Fruit fly (Drosophila melanogaster) whole organism, adult: Measurements from ENCODE around the gene CG1986.
A peak's percentile ranks its signal among the peaks of the same experiment; 100 is the strongest.

Experiments
- CG11617 ChIP-seq: fragments of 200-800 bp; sonication (Bioruptor generic); optimal IDR thresholded peaks from 2 replicates; lab custom pipeline; 2017; ENCODE audit warnings: mild to moderate bottlenecking, missing biosample characterization, missing genetic modification reagents, missing genetic modification characterization
- CG12768 ChIP-seq: fragments of 200-800 bp; sonication (Bioruptor generic); optimal IDR thresholded peaks from 2 replicates; lab custom pipeline; 2017; ENCODE audit warnings: missing biosample characterization, missing genetic modification characterization, mild to moderate bottlenecking, moderate library complexity, missing genetic modification reagents
- CG14711 ChIP-seq: fragments of 200-800 bp; sonication (Bioruptor generic); optimal IDR thresholded peaks from 2 replicates; lab custom pipeline; 2018; ENCODE audit warnings: missing biosample characterization, mild to moderate bottlenecking, missing genetic modification characterization, moderate library complexity
- CG1620 ChIP-seq: fragments of 200-800 bp; sonication (Bioruptor generic); optimal IDR thresholded peaks from 2 replicates; lab custom pipeline; 2016; ENCODE audit warnings: missing biosample characterization, missing genetic modification characterization
- CG33017 ChIP-seq: fragments of 200-800 bp; sonication (Bioruptor generic); optimal IDR thresholded peaks from 2 replicates; lab custom pipeline; 2018; ENCODE audit warnings: missing biosample characterization, mild to moderate bottlenecking, missing genetic modification characterization, moderate library complexity
- CG5204 ChIP-seq: fragments of 200-800 bp; sonication (Bioruptor generic); optimal IDR thresholded peaks from 2 replicates; lab custom pipeline; 2016; ENCODE audit warnings: missing biosample characterization, missing genetic modification characterization
- CG7045 ChIP-seq: fragments of 200-800 bp; sonication (Bioruptor generic); optimal IDR thresholded peaks from 2 replicates; lab custom pipeline; 2017; ENCODE audit warnings: missing biosample characterization, mild to moderate bottlenecking, missing genetic modification characterization
- CG7101 ChIP-seq: fragments of 200-800 bp; sonication (Bioruptor generic); optimal IDR thresholded peaks from 2 replicates; lab custom pipeline; 2018; ENCODE audit warnings: missing biosample characterization, mild to moderate bottlenecking, missing genetic modification characterization, moderate library complexity
- Clk ChIP-seq: fragments of 200-800 bp; sonication (Bioruptor generic); optimal IDR thresholded peaks from 2 replicates; lab custom pipeline; 2017; ENCODE audit warnings: missing biosample characterization, missing genetic modification characterization
- Crg-1 ChIP-seq: fragments of 200-800 bp; sonication (Bioruptor generic); optimal IDR thresholded peaks from 2 replicates; lab custom pipeline; 2016; ENCODE audit warnings: missing biosample characterization, missing genetic modification characterization
- Hr96 ChIP-seq: fragments of 200-800 bp; sonication (Bioruptor generic); optimal IDR thresholded peaks from 2 replicates; lab custom pipeline; 2016; ENCODE audit warnings: missing biosample characterization, missing genetic modification characterization
- Mnt ChIP-seq: fragments of 200-800 bp; sonication (Bioruptor generic); optimal IDR thresholded peaks from 2 replicates; lab custom pipeline; 2016; ENCODE audit warnings: missing biosample characterization, mild to moderate bottlenecking, missing genetic modification characterization
- bab1 ChIP-seq: fragments of 200-800 bp; sonication (Bioruptor generic); optimal IDR thresholded peaks from 3 replicates; lab custom pipeline; 2019; ENCODE audit warnings: missing biosample characterization, mild to moderate bottlenecking, missing genetic modification characterization, moderate library complexity
- cic ChIP-seq: fragments of 200-800 bp; sonication (Bioruptor generic); optimal IDR thresholded peaks from 2 replicates; lab custom pipeline; 2017; ENCODE audit warnings: missing biosample characterization, mild to moderate bottlenecking, missing genetic modification characterization, moderate library complexity
- cnc ChIP-seq, 2 experiments: fragments of >200 bp; optimal IDR thresholded peaks; 2 replicates each; lab custom pipeline; 2017
- kay ChIP-seq: fragments of 200-800 bp; sonication (Bioruptor generic); peaks from one replicate; lab custom pipeline; 2016; ENCODE audit warnings: missing biosample characterization, missing genetic modification characterization, borderline replicate concordance
- ovo ChIP-seq: fragments of 200-800 bp; sonication (Bioruptor generic); optimal IDR thresholded peaks from 2 replicates; lab custom pipeline; 2016; ENCODE audit warnings: missing biosample characterization, missing genetic modification characterization
- pad ChIP-seq: fragments of 200-800 bp; sonication (Bioruptor generic); optimal IDR thresholded peaks from 3 replicates; lab custom pipeline; 2017; ENCODE audit warnings: missing biosample characterization, missing genetic modification characterization, mild to moderate bottlenecking, moderate library complexity, missing genetic modification reagents
- tj ChIP-seq: fragments of 200-800 bp; sonication (Bioruptor generic); optimal IDR thresholded peaks from 3 replicates; lab custom pipeline; 2017; ENCODE audit warnings: missing biosample characterization, mild to moderate bottlenecking, missing genetic modification characterization, moderate library complexity
- toe ChIP-seq: fragments of 200-800 bp; sonication (Bioruptor generic); optimal IDR thresholded peaks from 2 replicates; lab custom pipeline; 2016; ENCODE audit warnings: missing biosample characterization, missing genetic modification characterization

Gene CG1986

DNA sequence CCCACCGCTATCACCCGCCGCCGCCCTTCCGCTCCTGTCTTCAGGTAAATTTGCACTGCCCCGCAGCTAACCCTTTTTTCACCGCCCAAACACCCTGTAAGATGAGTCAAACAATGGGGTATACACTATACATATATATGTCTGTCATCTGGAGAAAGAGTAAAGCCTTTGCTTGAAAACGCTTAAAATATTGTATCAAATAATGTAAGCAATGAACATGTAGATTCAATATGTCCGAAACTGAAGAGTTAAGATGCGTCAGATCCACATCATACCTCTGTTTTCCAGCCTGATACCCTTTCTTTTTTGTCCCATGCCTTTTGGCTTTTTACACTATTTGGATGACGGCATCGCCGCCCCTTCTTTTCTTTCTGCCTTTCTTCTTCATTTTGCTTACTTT lies 18.1 kb downstream of the CG1986 start:
- TF ChIP-seq Crg-1 (GFP tag; lab: Kevin White, UChicago) (no peak), bab1 (GFP tag; lab: Kevin White, UChicago) (peak; percentile 36)

DNA sequence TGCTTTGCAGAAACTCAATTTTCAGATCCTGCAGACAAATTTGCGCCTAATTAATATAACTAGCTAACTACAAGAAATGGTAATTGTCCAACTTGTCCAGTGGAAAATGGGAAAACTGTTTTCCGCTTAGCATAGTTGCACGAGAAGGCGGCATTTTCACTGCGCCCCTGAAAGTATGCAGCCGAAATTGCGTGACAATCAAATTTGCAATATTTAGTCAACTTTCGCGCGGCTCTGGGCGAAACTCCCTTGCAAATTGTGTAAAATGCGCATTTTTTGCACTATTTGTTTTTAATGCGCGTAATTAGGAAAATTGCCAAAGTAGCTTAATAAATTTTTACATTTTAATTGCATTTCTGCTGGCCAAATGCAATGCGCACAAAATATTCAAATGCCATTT lies 21.2 kb downstream of the CG1986 start:
- TF ChIP-seq cnc (optimal IDR thresholded peaks at IDR 0.05; lab: Kevin White, UChicago) (no peak), kay (GFP tag; lab: Kevin White, UChicago) (no peak), toe (GFP tag; lab: Kevin White, UChicago) (no peak), Crg-1 (GFP tag; lab: Kevin White, UChicago) (no peak), ovo (GFP tag; lab: Kevin White, UChicago) (no peak), Clk (no peak), cic (GFP tag; lab: Kevin White, UChicago) (no peak), pad (GFP tag; lab: Kevin White, UChicago) (no peak), CG5204 (GFP tag; lab: Kevin White, UChicago) (no peak), CG33017 (tag; lab: Kevin White, UChicago) (no peak), CG7101 (tag; lab: Kevin White, UChicago) (no peak), CG1620 (GFP tag; lab: Kevin White, UChicago) (no peak), CG12768 (no peak), CG7045 (GFP tag; lab: Kevin White, UChicago) (no peak), Mnt (GFP tag; lab: Kevin White, UChicago) (no peak), Hr96 (GFP tag; lab: Kevin White, UChicago) (no peak)

DNA sequence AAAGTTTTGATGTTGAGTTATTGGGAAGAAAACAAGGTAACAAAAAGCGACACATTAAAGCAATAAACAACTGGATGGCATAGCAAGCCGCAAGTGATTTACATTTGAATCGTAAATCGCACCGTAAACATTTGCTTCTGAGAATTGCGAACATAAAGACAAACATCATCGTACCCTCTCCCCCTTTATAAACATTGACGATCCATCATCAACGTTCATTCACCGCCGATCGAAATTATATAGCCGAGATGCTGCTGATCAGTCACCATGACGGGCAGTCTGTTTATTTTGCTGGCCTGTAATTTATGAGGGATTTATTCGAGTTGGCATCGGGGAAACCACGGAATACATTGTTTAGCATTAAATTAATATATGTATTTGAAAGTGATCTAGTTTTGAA lies 25.6 kb downstream of the CG1986 start:
- TF ChIP-seq Crg-1 (GFP tag; lab: Kevin White, UChicago) (no peak), Clk (no peak)

DNA sequence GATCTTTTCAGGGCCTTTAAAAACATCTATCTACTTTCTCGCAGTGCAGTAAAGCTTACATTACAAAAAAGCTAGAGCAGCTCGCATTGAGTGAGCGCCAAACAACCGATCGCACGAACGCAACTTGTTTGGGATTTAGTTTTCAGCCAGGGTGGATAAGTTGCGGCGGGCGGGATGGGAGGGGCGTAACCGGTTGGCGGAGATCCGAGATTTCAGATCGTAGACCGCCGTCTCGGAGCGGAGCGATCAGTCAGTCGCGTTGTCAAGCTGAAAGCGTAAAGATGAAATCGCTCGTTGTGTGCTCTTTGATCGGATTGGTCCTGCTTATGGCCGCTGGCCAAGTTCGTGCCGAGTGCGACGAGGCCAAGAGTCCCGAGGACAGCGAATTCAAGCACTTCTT lies 26.7 kb downstream of the CG1986 start, which contains the start of gene CG9691:
CG9691 (plus strand) TSS at position 222 of the 400 bp plus-strand sequence.
- no peak for TF ChIP-seq kay (GFP tag; lab: Kevin White, UChicago)
- TF ChIP-seq ovo (GFP tag; lab: Kevin White, UChicago): no peak

DNA sequence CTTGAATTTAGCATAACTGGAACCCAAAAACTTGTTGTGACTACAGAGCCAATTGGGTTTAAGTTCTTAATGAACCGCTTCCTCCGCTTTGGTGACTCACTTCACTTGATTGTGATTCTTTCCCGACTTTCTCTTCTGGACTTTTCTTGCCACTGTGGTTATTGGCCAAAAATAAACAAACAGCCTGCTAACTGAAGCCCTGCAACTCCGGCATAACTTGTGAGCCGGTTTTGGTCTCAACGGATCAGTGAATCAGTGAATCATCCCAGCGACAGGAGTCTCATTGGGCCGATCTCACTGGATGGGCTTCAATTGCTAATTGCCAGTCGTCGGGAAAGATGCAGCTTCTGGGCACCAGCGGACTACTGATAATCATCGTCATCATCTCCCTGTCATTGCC lies 28.0 kb downstream of the CG1986 start:
- TF ChIP-seq CG11617 (no peak), Clk (no peak), Mnt (GFP tag; lab: Kevin White, UChicago) (no peak), cic (GFP tag; lab: Kevin White, UChicago) (no peak), CG33017 (tag; lab: Kevin White, UChicago) (no peak), cnc (optimal IDR thresholded peaks at IDR 0.05; lab: Kevin White, UChicago) (no peak)

- no peak for TF ChIP-seq CG7045 (GFP tag; lab: Kevin White, UChicago)
- no peak for TF ChIP-seq CG5204 (GFP tag; lab: Kevin White, UChicago)
- TF ChIP-seq CG33017 (tag; lab: Kevin White, UChicago): no peak
- no peak for TF ChIP-seq CG11617
- no peak for TF ChIP-seq tj (GFP tag; lab: Kevin White, UChicago)
- TF ChIP-seq toe (GFP tag; lab: Kevin White, UChicago): no peak
- no peak for TF ChIP-seq kay (GFP tag; lab: Kevin White, UChicago)
- no peak for TF ChIP-seq CG12768
- TF ChIP-seq CG7101 (tag; lab: Kevin White, UChicago): no peak
- no peak for TF ChIP-seq CG14711 (tag; lab: Kevin White, UChicago)
- no peak for TF ChIP-seq pad (GFP tag; lab: Kevin White, UChicago)
- no peak for TF ChIP-seq Crg-1 (GFP tag; lab: Kevin White, UChicago)
- no peak for TF ChIP-seq Clk
These were observed 29.2 kb downstream of the CG1986 start, which contains the start of gene CG9689 for dm6 chrX:9881746-9882145. Gene CG9689, plus strand, starts transcription at chrX:9881953.

DNA sequence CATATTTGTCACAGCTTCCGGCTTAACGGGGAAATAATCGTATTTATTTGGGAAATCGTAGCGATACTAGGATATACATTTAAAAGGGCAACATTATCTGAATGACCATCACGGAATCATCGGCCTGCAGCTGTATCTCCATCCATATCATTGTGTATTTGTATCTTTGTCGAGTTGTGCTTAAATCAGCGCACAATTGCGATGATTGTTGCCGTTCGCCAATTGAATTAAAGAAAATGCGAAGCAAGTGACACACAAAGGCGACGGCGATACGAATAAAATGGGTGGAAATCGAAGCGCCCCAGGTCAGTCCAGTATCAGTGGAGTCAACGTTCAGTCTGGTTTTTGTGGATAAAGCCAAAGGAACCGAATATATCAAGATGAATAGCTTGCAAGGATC lies 31.4 kb downstream of the CG1986 start, which contains the start of gene CG9686:
CG9686 (plus strand) TSS at position 301 of the 400 bp plus-strand sequence.
- TF ChIP-seq CG12768: no peak
- TF ChIP-seq CG33017 (tag; lab: Kevin White, UChicago): no peak
- no peak for TF ChIP-seq CG5204 (GFP tag; lab: Kevin White, UChicago)
- no peak for TF ChIP-seq CG7045 (GFP tag; lab: Kevin White, UChicago)
- TF ChIP-seq Clk: no peak
- no peak for TF ChIP-seq ovo (GFP tag; lab: Kevin White, UChicago)
- no peak for TF ChIP-seq CG1620 (GFP tag; lab: Kevin White, UChicago)
- no peak for TF ChIP-seq cnc (optimal IDR thresholded peaks at IDR 0.05; lab: Kevin White, UChicago)
- TF ChIP-seq CG11617: no peak
- TF ChIP-seq pad (GFP tag; lab: Kevin White, UChicago): no peak
- no peak for TF ChIP-seq cic (GFP tag; lab: Kevin White, UChicago)

DNA sequence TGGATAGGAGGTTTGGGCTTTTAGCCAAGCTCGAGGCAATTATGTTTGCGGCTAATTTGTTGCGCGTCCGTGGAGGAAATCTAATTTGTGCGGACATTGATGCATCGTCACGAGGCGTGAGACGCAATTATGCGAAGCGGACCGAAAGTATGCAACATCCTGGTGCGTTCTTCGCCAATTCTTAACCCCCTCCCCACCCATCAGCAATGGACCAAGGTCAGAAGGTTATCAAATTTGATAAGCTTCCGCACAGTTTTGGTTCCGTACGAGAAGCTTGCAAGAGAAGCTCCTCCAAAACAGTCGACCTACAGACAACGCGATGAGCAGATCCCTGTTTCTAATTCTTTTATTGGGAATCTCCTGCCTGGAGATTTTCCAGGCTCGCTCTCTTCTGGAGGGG lies 32.8 kb downstream of the CG1986 start, which contains the start of gene CG1468:
CG1468 (plus strand) TSS at position 298 of the 400 bp plus-strand sequence.
- TF ChIP-seq Crg-1 (GFP tag; lab: Kevin White, UChicago): no peak
- no peak for TF ChIP-seq cnc (optimal IDR thresholded peaks at IDR 0.05; lab: Kevin White, UChicago)
- no peak for TF ChIP-seq kay (GFP tag; lab: Kevin White, UChicago)
- no peak for TF ChIP-seq CG14711 (tag; lab: Kevin White, UChicago)
